Fruit fly (Drosophila melanogaster) S2 (cell line): ENCODE data around the gene Calr.

Source experiments
- CG8478 ChIP-seq: fragments of >200 bp; optimal IDR thresholded peaks from 2 replicates; lab custom pipeline; 2018
- CTCF ChIP-seq, 2 experiments: fragments of >200 bp; optimal IDR thresholded peaks; 2 replicates each; lab custom pipeline; 2018

Calr gene

dm6 chr3R:9581973-9582372 lies 48.7 kb downstream of the Calr start:
- TF ChIP-seq CG8478 (lab: Kevin White, UChicago) (no peak), CTCF (optimal IDR thresholded peaks at IDR 0.05; lab: Kevin White, UChicago) (no peak)

- no peak for TF ChIP-seq CTCF (optimal IDR thresholded peaks at IDR 0.05; lab: Kevin White, UChicago)
- no peak for TF ChIP-seq CG8478 (lab: Kevin White, UChicago)
These were observed 49.5 kb downstream of the Calr start, which contains the start of gene CG8301 for dm6 chr3R:9581089-9581520. CG8301 (plus strand) TSS chr3R:9581306.
